Fruit fly (Drosophila melanogaster): ENCODE results near the gene stck.

The stck gene

DNA sequence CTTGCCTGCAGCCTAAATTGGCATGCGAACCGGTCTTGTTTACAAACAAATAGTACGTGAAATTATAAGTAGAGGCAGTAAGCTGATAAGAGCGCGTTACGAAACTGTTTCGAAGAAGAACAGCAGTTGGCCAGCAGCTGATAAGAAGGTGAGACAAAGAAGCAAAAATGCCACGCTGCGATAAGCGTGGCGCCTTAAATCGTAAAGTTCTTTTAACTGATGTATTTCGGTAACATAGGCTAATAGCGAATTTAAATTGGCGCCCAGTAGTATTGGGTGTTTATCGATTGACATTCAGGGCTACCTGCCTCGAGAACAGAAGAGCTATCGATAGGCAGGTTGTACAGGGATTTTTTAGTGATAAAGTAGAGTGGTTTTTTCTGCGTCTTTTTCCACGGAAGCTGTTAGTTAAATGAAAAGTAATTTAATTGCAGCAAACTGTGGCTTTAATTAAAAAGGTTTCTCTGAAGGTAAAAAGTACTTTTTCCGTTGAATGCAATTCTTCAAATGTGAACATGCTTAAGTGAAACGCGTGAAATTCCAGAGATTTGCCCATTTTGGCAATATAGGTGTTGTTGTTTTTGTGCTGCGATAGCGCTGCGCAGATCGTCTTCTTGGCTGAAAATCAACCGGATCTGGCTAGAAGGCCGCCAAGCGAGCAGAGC, at the start of gene stck:
Gene stck, plus strand, starts transcription at position 353 of the 665 bp plus-strand sequence.
- TF ChIP-seq CG8478 (optimal IDR thresholded peaks at IDR 0.05) (no peak), psq (optimal IDR thresholded peaks at IDR 0.05) (no peak), usp (GFP tag; optimal IDR thresholded peaks at IDR 0.05) (no peak), EcR (GFP tag; optimal IDR thresholded peaks at IDR 0.05) (no peak), Dll (optimal IDR thresholded peaks at IDR 0.05) (no peak)

DNA sequence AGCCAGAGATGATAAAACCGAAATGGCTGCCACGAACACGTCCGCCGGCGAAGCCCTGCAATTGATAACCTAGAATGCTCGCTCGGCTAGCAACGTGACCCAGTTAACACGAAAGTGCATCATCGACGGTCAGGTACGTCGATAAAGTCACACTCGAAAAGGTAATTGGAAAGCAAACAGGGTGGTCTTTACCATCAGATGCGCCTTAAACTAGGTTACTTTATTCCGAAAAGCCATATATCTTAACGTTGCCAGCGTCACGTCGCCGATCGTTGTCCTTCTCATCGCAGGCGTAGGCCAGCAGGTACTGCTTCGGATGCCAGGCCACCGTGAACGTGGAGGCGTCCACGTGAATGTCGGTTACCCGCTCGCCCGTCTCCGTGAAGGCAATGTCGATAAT, 49.5 kb upstream of the stck start:
- TF ChIP-seq CG8478 (optimal IDR thresholded peaks at IDR 0.05) (no peak), Dll (optimal IDR thresholded peaks at IDR 0.05) (no peak), EcR (GFP tag; optimal IDR thresholded peaks at IDR 0.05) (no peak), psq (optimal IDR thresholded peaks at IDR 0.05) (no peak), pan (optimal IDR thresholded peaks at IDR 0.05) (no peak), usp (GFP tag; optimal IDR thresholded peaks at IDR 0.05) (no peak)

DNA sequence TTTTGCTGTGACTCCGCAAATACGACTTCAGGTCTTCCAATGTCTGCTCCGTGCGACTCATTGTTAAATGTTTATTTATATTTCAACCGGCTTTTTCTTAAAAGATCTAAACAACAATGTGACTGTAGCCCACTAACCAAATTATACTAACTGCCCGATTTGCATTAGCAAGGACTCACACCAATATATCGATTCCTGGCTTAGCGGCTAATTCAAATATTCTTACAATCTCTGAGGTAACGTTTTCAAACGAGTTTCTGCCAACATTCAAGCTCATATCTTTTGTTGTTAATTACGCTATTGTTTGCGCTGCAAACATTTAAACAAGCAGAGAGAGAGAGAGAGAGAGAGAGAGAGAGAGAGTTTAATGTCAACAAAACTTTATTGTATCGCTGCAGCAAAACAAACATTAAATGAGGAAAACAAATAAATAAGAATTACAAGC, 48.2 kb upstream of the stck start, which contains the start of gene tex:
Gene tex, minus strand, starts transcription at position 131 of the 445 bp plus-strand sequence.
- TF ChIP-seq pan (optimal IDR thresholded peaks at IDR 0.05) (no peak), psq (optimal IDR thresholded peaks at IDR 0.05) (no peak), EcR (GFP tag; optimal IDR thresholded peaks at IDR 0.05) (no peak), CG8478 (optimal IDR thresholded peaks at IDR 0.05) (no peak), usp (GFP tag; optimal IDR thresholded peaks at IDR 0.05) (no peak), Dll (optimal IDR thresholded peaks at IDR 0.05) (no peak)

DNA sequence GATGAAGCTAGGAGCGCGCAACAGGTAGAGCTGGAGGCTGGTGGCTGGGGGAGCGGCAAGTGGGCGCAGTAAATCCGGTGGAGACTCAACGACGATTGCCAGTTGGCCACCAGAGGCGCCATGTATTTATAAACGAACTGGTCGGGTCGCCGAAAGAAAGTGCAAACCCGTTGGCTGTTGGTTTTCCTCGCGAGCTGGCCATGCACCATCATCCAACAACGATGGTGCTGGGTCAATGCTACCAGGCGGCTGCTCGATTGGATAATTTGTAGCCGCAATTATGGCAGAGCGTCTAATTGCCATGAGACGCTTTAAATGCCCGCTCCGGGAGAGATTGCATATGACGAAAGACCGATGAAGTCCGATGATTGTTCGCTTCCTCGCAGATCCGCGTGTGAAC, 46.1 kb upstream of the stck start, which contains the start of gene CG11693:
Gene CG11693, minus strand, starts transcription at position 101 of the 400 bp plus-strand sequence.
- TF ChIP-seq EcR (GFP tag; optimal IDR thresholded peaks at IDR 0.05) = no peak
- no peak for TF ChIP-seq usp (GFP tag; optimal IDR thresholded peaks at IDR 0.05)
- no peak for TF ChIP-seq Dll (optimal IDR thresholded peaks at IDR 0.05)
- TF ChIP-seq CG8478 (optimal IDR thresholded peaks at IDR 0.05) = no peak
- no peak for TF ChIP-seq psq (optimal IDR thresholded peaks at IDR 0.05)
- TF ChIP-seq pan (optimal IDR thresholded peaks at IDR 0.05) = no peak

DNA sequence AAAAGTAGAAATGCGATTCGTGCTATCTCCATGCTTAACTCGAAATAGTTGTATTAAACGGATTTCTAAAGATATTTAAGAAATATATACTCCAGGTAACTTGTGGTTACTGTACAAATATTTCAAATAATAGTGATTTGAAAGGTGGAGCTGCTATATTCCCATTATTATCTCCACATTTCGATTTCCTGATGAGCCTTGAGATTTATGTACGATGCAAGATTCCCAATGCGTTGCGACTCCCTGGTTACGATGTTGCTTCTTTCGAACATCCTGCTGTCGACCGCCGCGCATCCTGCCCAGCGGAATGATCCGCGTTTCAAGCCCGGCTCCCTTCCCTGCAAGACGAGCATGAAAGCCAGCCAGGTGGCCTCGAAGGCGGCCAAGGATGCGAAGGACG, 44.7 kb upstream of the stck start, which contains the start of the genes CG11694 and CG11698:
Gene CG11694, minus strand, starts transcription at position 101 of the 400 bp plus-strand sequence.
Gene CG11698, plus strand, starts transcription at position 152 of the 400 bp plus-strand sequence.
- no peak for TF ChIP-seq pan (optimal IDR thresholded peaks at IDR 0.05)
- no peak for TF ChIP-seq usp (GFP tag; optimal IDR thresholded peaks at IDR 0.05)

DNA sequence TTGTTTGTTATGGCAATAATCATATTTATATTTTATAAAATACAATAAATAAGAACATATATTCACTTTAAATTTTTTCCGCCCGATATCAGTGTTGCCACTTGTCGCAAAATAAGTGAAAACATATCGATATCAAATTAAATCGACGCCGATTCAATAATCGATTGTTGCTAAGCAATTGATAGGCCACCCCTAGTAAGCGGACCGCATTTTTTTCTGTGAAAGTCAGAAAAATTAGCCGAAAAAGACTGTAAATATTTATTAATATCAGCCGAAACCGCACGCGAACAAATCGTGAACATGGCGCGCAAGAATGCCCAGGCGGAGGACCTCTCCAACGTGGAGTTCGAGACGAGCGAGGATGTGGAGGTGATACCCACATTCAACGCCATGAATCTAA, 43.7 kb upstream of the stck start, which contains the start of gene CG7483:
Gene CG7483, plus strand, starts transcription at position 171 of the 400 bp plus-strand sequence.
- TF ChIP-seq usp (GFP tag; optimal IDR thresholded peaks at IDR 0.05) = no peak
- TF ChIP-seq EcR (GFP tag; optimal IDR thresholded peaks at IDR 0.05) = no peak
- TF ChIP-seq CG8478 (optimal IDR thresholded peaks at IDR 0.05) = no peak
- no peak for TF ChIP-seq Dll (optimal IDR thresholded peaks at IDR 0.05)
- TF ChIP-seq pan (optimal IDR thresholded peaks at IDR 0.05) = no peak

DNA sequence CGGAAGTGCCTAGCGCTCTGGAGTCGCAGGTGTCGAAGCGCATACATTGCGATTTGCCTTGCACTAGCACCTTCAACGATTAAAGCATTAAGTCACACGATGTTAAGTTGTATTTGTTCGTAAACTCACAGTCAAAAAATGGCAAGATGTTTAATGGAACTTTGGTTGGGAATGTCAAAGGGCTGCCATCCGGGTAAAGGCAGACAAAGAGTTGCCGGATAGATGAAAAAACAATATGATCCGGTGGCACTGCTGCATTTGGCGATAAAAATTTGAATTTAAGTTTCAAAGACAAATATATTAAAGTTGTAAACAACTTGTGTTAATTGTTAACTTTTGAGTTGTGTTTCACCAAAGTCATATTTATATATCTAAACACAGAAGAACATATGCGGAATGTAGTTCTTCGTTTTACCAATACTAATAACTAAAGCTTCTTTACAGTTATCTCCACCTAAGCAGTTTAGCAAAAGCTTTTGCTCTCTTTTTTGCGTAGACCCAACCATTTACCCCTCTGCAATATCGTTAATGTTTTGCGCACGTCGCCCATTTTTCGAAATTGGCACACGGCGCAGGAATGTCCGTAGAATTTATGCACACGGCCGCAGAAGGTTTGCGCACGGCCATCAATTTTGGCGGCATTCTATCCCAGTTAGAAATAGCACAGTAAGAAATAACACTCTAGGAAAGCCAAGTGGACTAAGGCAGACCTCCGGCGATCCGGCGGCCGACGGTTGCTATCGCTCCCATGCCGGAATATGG, 40.3 kb upstream of the stck start, which contains the start of gene Coq2:
Gene Coq2, minus strand, starts transcription at position 200 of the 762 bp plus-strand sequence.
- TF ChIP-seq EcR (GFP tag; optimal IDR thresholded peaks at IDR 0.05) (no peak), Dll (optimal IDR thresholded peaks at IDR 0.05) (no peak), CG8478 (optimal IDR thresholded peaks at IDR 0.05) (no peak), usp (GFP tag; optimal IDR thresholded peaks at IDR 0.05) (no peak), psq (optimal IDR thresholded peaks at IDR 0.05) (no peak), pan (optimal IDR thresholded peaks at IDR 0.05) (no peak)

DNA sequence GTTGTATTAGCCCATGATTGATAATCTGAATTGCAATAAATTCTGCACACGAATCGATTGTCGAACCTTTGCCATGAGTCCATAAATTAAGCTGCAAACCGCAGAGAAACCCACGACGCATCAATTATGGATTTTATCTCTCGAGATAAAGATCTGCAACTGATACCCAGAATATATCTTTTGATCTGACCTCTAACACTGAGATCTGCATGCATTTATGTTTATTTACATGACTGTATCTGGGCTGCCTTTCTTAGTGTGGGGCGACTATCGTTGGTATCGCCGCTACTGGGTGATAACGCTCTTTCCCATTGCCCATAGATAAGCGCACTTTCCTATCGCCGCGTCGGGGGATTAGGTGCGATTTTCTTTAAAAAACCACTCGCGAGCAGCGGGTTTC, 39.6 kb upstream of the stck start, which contains the start of gene Ctr1B:
Gene Ctr1B, plus strand, starts transcription at position 398 of the 400 bp plus-strand sequence.
- TF ChIP-seq psq (optimal IDR thresholded peaks at IDR 0.05) (no peak), CG8478 (optimal IDR thresholded peaks at IDR 0.05) (no peak), pan (optimal IDR thresholded peaks at IDR 0.05) (no peak), EcR (GFP tag; optimal IDR thresholded peaks at IDR 0.05) (no peak), usp (GFP tag; optimal IDR thresholded peaks at IDR 0.05) (no peak), Dll (optimal IDR thresholded peaks at IDR 0.05) (no peak)

DNA sequence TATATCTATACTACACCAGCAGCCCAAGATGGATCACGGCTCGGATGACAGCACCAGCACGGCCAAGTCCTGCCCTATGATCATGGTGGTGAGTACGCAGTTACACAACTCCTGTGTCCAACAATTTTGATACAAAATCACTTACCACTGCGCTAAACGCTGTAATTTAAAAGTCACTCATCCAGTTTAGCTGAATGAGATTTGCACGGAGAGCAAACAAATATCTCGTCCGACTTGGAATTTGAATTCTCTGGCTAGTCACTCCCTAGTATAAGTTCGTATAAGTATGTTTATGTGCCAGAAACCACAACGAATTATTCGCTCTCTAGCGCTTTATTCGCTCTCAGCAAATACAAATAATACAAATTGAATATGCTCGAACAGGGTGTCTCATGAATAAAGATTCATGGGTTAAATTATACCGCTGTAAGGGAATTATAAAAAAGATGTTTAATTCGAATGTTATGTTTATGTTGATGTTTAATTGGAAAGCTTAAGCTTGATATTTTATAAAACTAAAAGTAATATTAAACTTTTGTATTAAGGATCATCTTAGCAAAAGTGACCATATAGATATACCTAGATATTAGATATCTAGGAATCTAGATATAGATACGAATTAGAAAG, 39.0 kb upstream of the stck start:
- TF ChIP-seq CG8478 (optimal IDR thresholded peaks at IDR 0.05) (no peak), Dll (optimal IDR thresholded peaks at IDR 0.05) (no peak), psq (optimal IDR thresholded peaks at IDR 0.05) (no peak), EcR (GFP tag; optimal IDR thresholded peaks at IDR 0.05) (no peak), usp (GFP tag; optimal IDR thresholded peaks at IDR 0.05) (no peak)

DNA sequence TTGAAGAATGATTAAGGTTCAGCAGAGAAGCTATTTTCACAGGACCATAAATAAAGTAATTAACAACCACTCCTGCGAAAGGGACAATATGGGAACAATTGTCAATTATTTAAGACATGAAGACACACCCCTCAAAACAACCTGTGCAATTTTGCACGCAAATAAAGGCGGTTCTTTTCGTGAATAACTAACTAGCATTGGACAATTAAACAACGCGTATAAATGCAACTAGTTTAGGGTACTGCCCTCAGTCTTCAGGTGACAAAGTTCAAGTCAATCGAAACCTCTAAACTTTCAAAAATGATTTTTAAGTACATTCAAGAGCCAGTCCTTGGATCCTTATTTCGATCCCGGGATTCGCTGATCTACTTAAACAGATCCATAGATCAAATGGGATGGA, 35.3 kb upstream of the stck start, which contains the start of gene Or85a:
Gene Or85a, plus strand, starts transcription at position 301 of the 400 bp plus-strand sequence.
- TF ChIP-seq Dll (optimal IDR thresholded peaks at IDR 0.05) (no peak), pan (optimal IDR thresholded peaks at IDR 0.05) (no peak), psq (optimal IDR thresholded peaks at IDR 0.05) (no peak), EcR (GFP tag; optimal IDR thresholded peaks at IDR 0.05) (no peak), usp (GFP tag; optimal IDR thresholded peaks at IDR 0.05) (no peak), CG8478 (optimal IDR thresholded peaks at IDR 0.05) (no peak)

DNA sequence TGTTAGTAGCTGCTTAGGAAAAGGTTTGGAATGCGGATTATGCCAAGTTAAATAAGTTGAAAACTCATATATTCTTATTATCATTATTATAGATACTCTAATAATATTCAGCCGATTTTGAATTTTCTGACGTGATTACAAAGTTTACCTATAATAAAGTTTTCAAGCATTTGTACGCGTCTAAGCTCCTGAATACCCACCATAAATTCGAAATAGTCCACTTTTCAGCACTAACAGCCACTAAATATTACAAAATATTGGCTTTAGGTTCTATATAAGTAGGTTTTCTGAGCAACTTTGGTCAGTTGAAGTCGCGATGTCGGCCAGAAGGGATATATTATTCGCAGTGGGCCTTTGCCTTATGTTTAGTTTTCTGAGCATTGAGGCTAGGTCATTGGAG, 32.8 kb upstream of the stck start, which contains the start of gene CG7443:
Gene CG7443, plus strand, starts transcription at position 301 of the 400 bp plus-strand sequence.
- TF ChIP-seq psq (optimal IDR thresholded peaks at IDR 0.05) (no peak), usp (GFP tag; optimal IDR thresholded peaks at IDR 0.05) (no peak), CG8478 (optimal IDR thresholded peaks at IDR 0.05) (no peak), Dll (optimal IDR thresholded peaks at IDR 0.05) (no peak), pan (optimal IDR thresholded peaks at IDR 0.05) (no peak), EcR (GFP tag; optimal IDR thresholded peaks at IDR 0.05) (no peak)
